Worm (Caenorhabditis elegans) whole organism, L4 larva: ENCODE data around the gene dep-1.
A peak's percentile ranks its signal among the peaks of the same experiment; 100 is the strongest.

Experiments
- D1046.2 ChIP-seq: fragments of 200-800 bp; sonication (Bioruptor generic); IDR thresholded peaks from 2 replicates; pipeline ENCODE4 v1.3.6; 2022; ENCODE audit warnings: missing genetic modification characterization, missing compliant biosample characterization
- F37D6.2 ChIP-seq: sonication (generic microtip); optimal IDR thresholded peaks from 2 replicates; lab custom pipeline; 2016; ENCODE audit warnings: mild to moderate bottlenecking, missing genetic modification characterization, missing compliant biosample characterization
- fos-1 ChIP-seq: fragments of 150-350 bp; optimal IDR thresholded peaks from 2 replicates; lab custom pipeline; 2014; ENCODE audit warnings: missing biosample characterization, missing genetic modification characterization
- jun-1 ChIP-seq: fragments of 150-350 bp; optimal IDR thresholded peaks from 2 replicates; lab custom pipeline; 2014; ENCODE audit warnings: missing biosample characterization, missing genetic modification reagents, missing genetic modification characterization
- mep-1 ChIP-seq: fragments of 150-350 bp; sonication (generic microtip); optimal IDR thresholded peaks from 3 replicates; lab custom pipeline; 2014; ENCODE audit warnings: missing biosample characterization, missing genetic modification characterization
- nhr-25 ChIP-seq: sonication (generic microtip); optimal IDR thresholded peaks from 2 replicates; lab custom pipeline; 2017; ENCODE audit warnings: missing genetic modification characterization, mild to moderate bottlenecking, missing compliant biosample characterization, antibody characterized with exemption, moderate library complexity, borderline replicate concordance; ENCODE audit not compliant: insufficient read depth
- unc-39 ChIP-seq: sonication (generic microtip); optimal IDR thresholded peaks from 2 replicates; lab custom pipeline; 2017; ENCODE audit warnings: missing biosample characterization, missing genetic modification characterization

- TF ChIP-seq F37D6.2 (tag; lab: Kevin White, UChicago) (no peak), D1046.2 (no peak), nhr-25 (tag; lab: Kevin White, UChicago) (no peak), jun-1 (tag; lab: Kevin White, UChicago) (no peak), fos-1 (tag; lab: Kevin White, UChicago) (no peak), mep-1 (tag; lab: Kevin White, UChicago) (peak; percentile 20), unc-39 (tag; lab: Kevin White, UChicago) (no peak)
Measured at ce11 chrII:9063350-9063749, 43.8 kb upstream of the dep-1 start.
